Worm (Caenorhabditis elegans) whole organism, late embryonic: ENCODE data around the gene mlc-7.

Experiments
- ahr-1 ChIP-seq: sonication (generic microtip); optimal IDR thresholded peaks from 2 replicates; lab custom pipeline; 2016; ENCODE audit warnings: missing genetic modification characterization, missing compliant biosample characterization
- ceh-19 ChIP-seq: fragments of 200-800 bp; sonication (Bioruptor generic); optimal IDR thresholded peaks from 2 replicates; lab custom pipeline; 2018; ENCODE audit warnings: mild to moderate bottlenecking, missing genetic modification characterization, missing compliant biosample characterization
- gmeb-2 ChIP-seq: sonication (generic microtip); optimal IDR thresholded peaks from 2 replicates; lab custom pipeline; 2016; ENCODE audit warnings: missing genetic modification characterization, inconsistent platforms, missing compliant biosample characterization
- nfya-1 ChIP-seq: sonication (generic microtip); optimal IDR thresholded peaks from 2 replicates; lab custom pipeline; 2017; ENCODE audit warnings: missing genetic modification characterization, mild to moderate bottlenecking, missing compliant biosample characterization, antibody characterized with exemption, moderate library complexity
- tbx-2 ChIP-seq: sonication (generic microtip); optimal IDR thresholded peaks from 2 replicates; lab custom pipeline; 2016; ENCODE audit warnings: missing genetic modification characterization, missing compliant biosample characterization

DNA sequence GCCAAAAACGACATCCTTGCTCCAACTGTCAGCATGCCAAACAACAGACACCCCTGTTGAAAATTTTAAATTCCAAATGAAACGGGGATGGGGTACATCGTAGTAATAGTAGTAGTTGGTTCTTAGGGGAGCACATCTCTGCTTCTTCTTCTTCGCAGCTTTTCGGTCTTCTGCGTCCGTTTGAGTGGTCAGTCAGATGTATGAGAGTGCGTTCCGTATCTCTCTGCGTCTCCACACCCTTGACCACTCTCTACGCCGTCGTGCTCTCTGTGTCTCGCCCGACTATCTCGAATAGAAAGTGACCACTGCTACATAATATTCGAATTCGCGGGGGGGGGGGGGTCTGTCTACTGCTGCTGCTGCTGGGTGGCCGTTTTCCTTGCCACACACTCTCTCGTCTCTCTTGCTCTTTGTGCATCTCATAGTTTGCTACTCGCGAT lies 38.4 kb upstream of the mlc-7 start:
- TF ChIP-seq ahr-1 (tag; lab: Kevin White, UChicago) (no peak), nfya-1 (tag; lab: Kevin White, UChicago) (peak; percentile 71), tbx-2 (tag; lab: Kevin White, UChicago) (peak; percentile 61), ceh-19 (GFP tag; lab: Kevin White, UChicago) (no peak), gmeb-2 (no peak)
